Worm (Caenorhabditis elegans) whole organism, mixed stage, embryonic: ENCODE measurements around the gene fbxb-95.

Source experiments
- elt-3 ChIP-seq: fragments of 150-350 bp; optimal IDR thresholded peaks from 2 replicates; lab custom pipeline; 2014; ENCODE audit warnings: missing biosample characterization, missing genetic modification characterization
- mab-5 ChIP-seq: fragments of 150-350 bp; optimal IDR thresholded peaks from 2 replicates; lab custom pipeline; 2014; ENCODE audit warnings: missing biosample characterization, missing genetic modification characterization
- nhr-237 ChIP-seq: fragments of 150-350 bp; optimal IDR thresholded peaks from 2 replicates; lab custom pipeline; 2014; ENCODE audit warnings: missing biosample characterization, missing genetic modification characterization
- snpc-4 ChIP-seq: fragments of 150-350 bp; optimal IDR thresholded peaks from 2 replicates; lab custom pipeline; 2014; ENCODE audit warnings: missing biosample characterization, missing genetic modification characterization
- unc-39 ChIP-seq: fragments of 150-350 bp; optimal IDR thresholded peaks from 2 replicates; lab custom pipeline; 2014; ENCODE audit warnings: missing biosample characterization, missing genetic modification characterization
- ztf-11 ChIP-seq: fragments of 150-350 bp; optimal IDR thresholded peaks from 2 replicates; lab custom pipeline; 2014; ENCODE audit warnings: missing biosample characterization, missing genetic modification characterization

DNA sequence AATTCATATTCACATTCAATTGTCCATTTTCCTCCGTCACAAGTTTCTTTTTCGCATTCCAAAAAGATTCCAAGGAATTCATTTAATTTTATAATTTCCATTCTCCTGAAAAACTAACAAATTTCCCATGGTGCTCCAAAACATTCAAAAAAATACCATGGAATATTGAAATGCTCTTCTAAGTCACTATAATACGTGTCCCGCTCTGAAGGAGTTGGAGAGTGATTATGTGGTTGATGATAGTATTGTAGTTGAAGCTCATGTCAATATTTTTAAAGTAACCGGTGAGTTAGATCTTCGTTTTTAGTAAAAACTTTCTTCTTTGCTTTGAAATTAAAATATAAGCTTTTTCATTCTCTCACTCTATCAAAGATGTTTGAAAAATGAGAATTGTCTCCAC is 36.5 kb downstream of the fbxb-95 start, which contains the start of gene math-9:
- TF ChIP-seq ztf-11 (tag; lab: Kevin White, UChicago): no peak
- TF ChIP-seq snpc-4 (tag; lab: Kevin White, UChicago): no peak
- no peak for TF ChIP-seq elt-3
- TF ChIP-seq nhr-237 (tag; lab: Kevin White, UChicago): no peak
- TF ChIP-seq unc-39: no peak
- TF ChIP-seq mab-5 (tag; lab: Kevin White, UChicago): no peak
